Worm (Caenorhabditis elegans) whole organism, L3 larva: ENCODE results near the gene algn-3.

Experiments used
- R02D3.7 ChIP-seq: fragments of 150-350 bp; optimal IDR thresholded peaks from 2 replicates; lab custom pipeline; 2014; ENCODE audit warnings: missing biosample characterization, missing genetic modification characterization
- ZK546.5 ChIP-seq: sonication (generic microtip); optimal IDR thresholded peaks from 2 replicates; lab custom pipeline; 2017; ENCODE audit warnings: missing biosample characterization, missing genetic modification characterization
- aly-2 ChIP-seq: fragments of 150-350 bp; optimal IDR thresholded peaks from 2 replicates; lab custom pipeline; 2014; ENCODE audit warnings: missing biosample characterization, missing genetic modification characterization
- ama-1 ChIP-seq: fragments of 150-350 bp; optimal IDR thresholded peaks from 2 replicates; lab custom pipeline; 2018
- ceh-16 ChIP-seq: sonication (generic microtip); optimal IDR thresholded peaks from 2 replicates; lab custom pipeline; 2017; ENCODE audit warnings: missing biosample characterization, missing genetic modification characterization
- ceh-28 ChIP-seq: fragments of 150-350 bp; optimal IDR thresholded peaks from 2 replicates; lab custom pipeline; 2014; ENCODE audit warnings: missing biosample characterization, missing genetic modification reagents, missing genetic modification characterization
- ceh-82 ChIP-seq: fragments of 150-350 bp; optimal IDR thresholded peaks from 2 replicates; lab custom pipeline; 2014; ENCODE audit warnings: missing biosample characterization, missing genetic modification characterization
- ceh-9 ChIP-seq: sonication (generic microtip); optimal IDR thresholded peaks from 2 replicates; lab custom pipeline; 2018; ENCODE audit warnings: missing biosample characterization, missing genetic modification characterization
- daf-12 ChIP-seq: fragments of 150-350 bp; optimal IDR thresholded peaks from 2 replicates; lab custom pipeline; 2014; ENCODE audit warnings: missing biosample characterization, missing genetic modification reagents, missing genetic modification characterization
- egl-27 ChIP-seq: sonication (generic microtip); optimal IDR thresholded peaks from 4 replicates; lab custom pipeline; 2017; ENCODE audit warnings: missing biosample characterization, missing genetic modification reagents, missing genetic modification characterization
- egl-5 ChIP-seq: fragments of 150-350 bp; optimal IDR thresholded peaks from 2 replicates; lab custom pipeline; 2017; ENCODE audit warnings: missing biosample characterization, missing genetic modification reagents, missing genetic modification characterization, inconsistent platforms
- elt-1 ChIP-seq: fragments of 150-350 bp; optimal IDR thresholded peaks from 2 replicates; lab custom pipeline; 2014; ENCODE audit warnings: missing biosample characterization, missing genetic modification characterization
- elt-2 ChIP-seq: sonication (generic microtip); optimal IDR thresholded peaks from 2 replicates; lab custom pipeline; 2016; ENCODE audit warnings: missing genetic modification reagents, mild to moderate bottlenecking, missing genetic modification characterization, missing compliant biosample characterization
- eor-1 ChIP-seq, 2 experiments: fragments of 150-350 bp; optimal IDR thresholded peaks; 2 replicates each; lab custom pipeline; 2014 to 2018; ENCODE audit warnings: missing biosample characterization in 2 of 2, missing genetic modification characterization in 2 of 2
- fkh-2 ChIP-seq: fragments of 150-350 bp; optimal IDR thresholded peaks from 2 replicates; lab custom pipeline; 2014; ENCODE audit warnings: missing biosample characterization, missing genetic modification reagents, missing genetic modification characterization
- fos-1 ChIP-seq: fragments of 150-350 bp; optimal IDR thresholded peaks from 2 replicates; lab custom pipeline; 2014; ENCODE audit warnings: missing biosample characterization, missing genetic modification characterization
- hmg-11 ChIP-seq: sonication (generic microtip); optimal IDR thresholded peaks from 2 replicates; lab custom pipeline; 2016; ENCODE audit warnings: missing genetic modification characterization, missing compliant biosample characterization
- jun-1 ChIP-seq: fragments of 150-350 bp; optimal IDR thresholded peaks from 2 replicates; lab custom pipeline; 2014; ENCODE audit warnings: missing biosample characterization, missing genetic modification reagents, missing genetic modification characterization
- lin-15B ChIP-seq: fragments of 150-350 bp; optimal IDR thresholded peaks from 2 replicates; lab custom pipeline; 2014; ENCODE audit warnings: missing biosample characterization, missing genetic modification characterization
- lin-39 ChIP-seq: fragments of 150-350 bp; optimal IDR thresholded peaks from 2 replicates; lab custom pipeline; 2018; ENCODE audit warnings: missing biosample characterization, missing genetic modification reagents, missing genetic modification characterization
- lsy-12 ChIP-seq: sonication (generic microtip); optimal IDR thresholded peaks from 2 replicates; lab custom pipeline; 2016; ENCODE audit warnings: mild to moderate bottlenecking, missing genetic modification characterization, missing compliant biosample characterization
- mdl-1 ChIP-seq: fragments of 150-350 bp; optimal IDR thresholded peaks from 2 replicates; lab custom pipeline; 2014; ENCODE audit warnings: missing biosample characterization, missing genetic modification characterization
- nhr-11 ChIP-seq: fragments of 150-350 bp; optimal IDR thresholded peaks from 2 replicates; lab custom pipeline; 2014; ENCODE audit warnings: missing biosample characterization, missing genetic modification characterization
- nhr-23 ChIP-seq: fragments of 150-350 bp; optimal IDR thresholded peaks from 2 replicates; lab custom pipeline; 2014; ENCODE audit warnings: missing biosample characterization, missing genetic modification reagents, missing genetic modification characterization
- nhr-237 ChIP-seq: fragments of 150-350 bp; optimal IDR thresholded peaks from 2 replicates; lab custom pipeline; 2014; ENCODE audit warnings: missing biosample characterization, missing genetic modification characterization
- nhr-25 ChIP-seq: sonication (generic microtip); optimal IDR thresholded peaks from 2 replicates; lab custom pipeline; 2017; ENCODE audit warnings: missing biosample characterization, missing genetic modification characterization
- nhr-43 ChIP-seq: sonication (generic microtip); optimal IDR thresholded peaks from 2 replicates; lab custom pipeline; 2016; ENCODE audit warnings: mild to moderate bottlenecking, missing genetic modification characterization, missing compliant biosample characterization; ENCODE audit not compliant: poor library complexity, severe bottlenecking
- nhr-67 ChIP-seq: fragments of 150-350 bp; optimal IDR thresholded peaks from 2 replicates; lab custom pipeline; 2014; ENCODE audit warnings: missing biosample characterization, missing genetic modification characterization
- nhr-76 ChIP-seq: fragments of 150-350 bp; sonication (generic microtip); optimal IDR thresholded peaks from 5 replicates; lab custom pipeline; 2014; ENCODE audit warnings: missing biosample characterization, missing genetic modification characterization
- nhr-77 ChIP-seq: fragments of 150-350 bp; optimal IDR thresholded peaks from 2 replicates; lab custom pipeline; 2014; ENCODE audit warnings: missing biosample characterization, missing genetic modification characterization
- pha-4 ChIP-seq: fragments of 150-350 bp; optimal IDR thresholded peaks from 2 replicates; lab custom pipeline; 2014; ENCODE audit warnings: missing biosample characterization, missing genetic modification reagents, missing genetic modification characterization
- sea-2 ChIP-seq: fragments of 150-350 bp; sonication (generic microtip); optimal IDR thresholded peaks from 4 replicates; lab custom pipeline; 2014; ENCODE audit warnings: missing biosample characterization, missing genetic modification reagents, missing genetic modification characterization
- skn-1 ChIP-seq: fragments of 150-350 bp; optimal IDR thresholded peaks from 2 replicates; lab custom pipeline; 2014; ENCODE audit warnings: missing biosample characterization, missing genetic modification characterization
- snpc-4 ChIP-seq: fragments of 150-350 bp; optimal IDR thresholded peaks from 2 replicates; lab custom pipeline; 2014; ENCODE audit warnings: missing biosample characterization, missing genetic modification characterization
- tbx-2 ChIP-seq: sonication (generic microtip); optimal IDR thresholded peaks from 2 replicates; lab custom pipeline; 2016; ENCODE audit warnings: mild to moderate bottlenecking, missing genetic modification characterization, missing compliant biosample characterization
- unc-39 ChIP-seq: sonication (generic microtip); optimal IDR thresholded peaks from 4 replicates; lab custom pipeline; 2017; ENCODE audit warnings: missing biosample characterization, missing genetic modification characterization
- zag-1 ChIP-seq: fragments of 150-350 bp; optimal IDR thresholded peaks from 2 replicates; lab custom pipeline; 2014; ENCODE audit warnings: missing biosample characterization, missing genetic modification characterization

The algn-3 gene

ce11 chrII:14138849-14139419 lies 6.3 kb upstream of the algn-3 start:
- TF ChIP-seq skn-1 (tag; lab: Kevin White, UChicago) (no peak), zag-1 (no peak), mdl-1 (tag; lab: Kevin White, UChicago) (no peak), ceh-82 (tag; lab: Kevin White, UChicago) (no peak), hmg-11 (tag; lab: Kevin White, UChicago) (no peak), nhr-77 (no peak), fkh-2 (tag; lab: Kevin White, UChicago) (no peak), fos-1 (tag; lab: Kevin White, UChicago) (no peak), elt-1 (no peak), ama-1 (lab: Kevin White, UChicago) (no peak)

- TF ChIP-seq mdl-1 (tag; lab: Kevin White, UChicago) (no peak), pha-4 (tag; lab: Kevin White, UChicago) (no peak), skn-1 (tag; lab: Kevin White, UChicago) (no peak), nhr-11 (tag; lab: Kevin White, UChicago) (no peak), nhr-25 (tag; lab: Kevin White, UChicago) (no peak), eor-1 (tag; optimal IDR thresholded peaks at IDR 0.05; lab: Kevin White, UChicago) (no peak), nhr-67 (tag; lab: Kevin White, UChicago) (no peak)
Measured at ce11 chrII:14137538-14137937, 4.9 kb upstream of the algn-3 start, which contains the start of gene K09E4.1. Gene K09E4.1, plus strand, starts transcription at chrII:14137838.

ce11 chrII:14136302-14136701 lies 3.7 kb upstream of the algn-3 start:
- TF ChIP-seq snpc-4 (no peak), zag-1 (no peak)

- TF ChIP-seq ceh-28 = no peak
- TF ChIP-seq snpc-4 = no peak
- TF ChIP-seq lin-15B = no peak
- no peak for TF ChIP-seq elt-1
- no peak for TF ChIP-seq ceh-16
- TF ChIP-seq egl-27 (tag; lab: Kevin White, UChicago) = no peak
- no peak for TF ChIP-seq elt-2 (tag; lab: Kevin White, UChicago)
- TF ChIP-seq egl-5 (tag; lab: Kevin White, UChicago) = no peak
- no peak for TF ChIP-seq unc-39 (tag; lab: Kevin White, UChicago)
- TF ChIP-seq nhr-11 (tag; lab: Kevin White, UChicago) = no peak
- no peak for TF ChIP-seq lin-39
- no peak for TF ChIP-seq daf-12
- TF ChIP-seq ZK546.5 (tag; lab: Kevin White, UChicago) = no peak
- no peak for TF ChIP-seq pha-4 (tag; lab: Kevin White, UChicago)
- TF ChIP-seq nhr-67 (tag; lab: Kevin White, UChicago) = no peak
- TF ChIP-seq ama-1 (lab: Kevin White, UChicago) = no peak
- no peak for TF ChIP-seq nhr-76 (tag; lab: Kevin White, UChicago)
- no peak for TF ChIP-seq lsy-12
- TF ChIP-seq sea-2 (GFP tag; lab: Kevin White, UChicago) = no peak
- no peak for TF ChIP-seq jun-1 (tag; lab: Kevin White, UChicago)
Measured at ce11 chrII:14129191-14129590, 3.4 kb downstream of the algn-3 start.

DNA sequence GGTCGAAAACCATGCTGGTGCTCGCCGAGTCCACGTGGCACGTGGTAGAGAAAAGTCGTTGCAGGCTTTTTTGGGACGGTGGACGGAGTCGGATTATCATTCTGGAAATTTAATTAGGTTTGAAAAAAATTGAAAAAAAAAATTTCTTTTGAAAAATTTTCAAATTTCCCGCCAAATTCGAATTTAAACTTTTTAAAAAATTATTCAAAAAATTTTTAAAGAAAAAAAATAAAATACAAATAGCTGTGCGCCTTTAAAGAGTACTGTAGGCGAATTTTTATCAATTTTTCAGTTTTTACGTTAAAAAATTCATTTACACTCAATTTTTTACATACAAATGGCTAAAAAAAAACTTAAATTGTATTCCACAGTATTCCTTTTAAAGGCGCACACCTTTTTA lies 5.8 kb downstream of the algn-3 start, which contains the start of gene K09E4.3:
K09E4.3 (minus strand) TSS at position 101 of the 400 bp plus-strand sequence.
- no peak for TF ChIP-seq skn-1 (tag; lab: Kevin White, UChicago)
- no peak for TF ChIP-seq nhr-77
- no peak for TF ChIP-seq nhr-237
- no peak for TF ChIP-seq lin-39
- no peak for TF ChIP-seq zag-1
- TF ChIP-seq R02D3.7 = no peak
- TF ChIP-seq nhr-76 (tag; lab: Kevin White, UChicago) = no peak
- no peak for TF ChIP-seq elt-1
- no peak for TF ChIP-seq pha-4 (tag; lab: Kevin White, UChicago)
- TF ChIP-seq jun-1 (tag; lab: Kevin White, UChicago) = no peak
- TF ChIP-seq nhr-43 (tag; lab: Kevin White, UChicago) = no peak
- TF ChIP-seq aly-2 = no peak
- no peak for TF ChIP-seq eor-1 (tag; optimal IDR thresholded peaks at IDR 0.05; lab: Kevin White, UChicago)
- no peak for TF ChIP-seq lsy-12
- no peak for TF ChIP-seq ceh-16
- TF ChIP-seq ceh-9 (tag; lab: Kevin White, UChicago) = no peak
- no peak for TF ChIP-seq unc-39 (tag; lab: Kevin White, UChicago)
- no peak for TF ChIP-seq nhr-23 (tag; lab: Kevin White, UChicago)
- no peak for TF ChIP-seq tbx-2 (tag; lab: Kevin White, UChicago)
